Worm (Caenorhabditis elegans): ENCODE data around the gene nlp-28.

The nlp-28 gene

ce11 chrV:3980228-3980933, 7.3 kb upstream of the nlp-28 start (continued):
- TF ChIP-seq grh-1 (GFP tag; IDR thresholded peaks at IDR 0.05) (no peak), elt-3 (tag; optimal IDR thresholded peaks at IDR 0.05) (no peak)

DNA sequence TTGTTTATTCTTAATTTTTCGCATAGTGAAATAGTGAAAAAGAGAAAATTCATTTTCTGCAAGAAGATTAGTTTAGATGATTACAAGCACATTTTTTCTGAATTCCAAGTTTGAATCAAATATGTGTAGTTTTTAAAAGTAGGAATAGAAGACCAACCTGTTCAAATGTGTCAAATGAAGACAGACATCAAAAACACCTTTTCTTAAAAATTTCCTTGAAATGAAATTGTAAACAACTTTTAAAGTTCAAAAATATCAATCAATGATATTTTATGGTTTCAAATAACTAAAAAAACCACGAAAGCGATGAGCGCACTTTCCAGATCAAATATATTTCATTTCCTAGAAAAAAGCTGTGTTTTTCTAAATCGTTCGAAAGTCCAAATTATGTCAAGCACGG, 6.0 kb upstream of the nlp-28 start, which contains the start of gene nlp-30:
Gene nlp-30, plus strand, starts transcription at position 301 of the 400 bp plus-strand sequence.
- no peak for TF ChIP-seq dsc-1 (tag; optimal IDR thresholded peaks at IDR 0.05)
- no peak for TF ChIP-seq pax-3 (tag; optimal IDR thresholded peaks at IDR 0.05)
- TF ChIP-seq fkh-8 (tag; optimal IDR thresholded peaks at IDR 0.05) = no peak
- TF ChIP-seq ama-1 (optimal IDR thresholded peaks at IDR 0.05) = no peak
- no peak for TF ChIP-seq snu-23 (GFP tag; optimal IDR thresholded peaks at IDR 0.05)
- no peak for TF ChIP-seq ces-1 (GFP tag; optimal IDR thresholded peaks at IDR 0.05)
- TF ChIP-seq nhr-19 (GFP tag; conservative IDR thresholded peaks at IDR 0.05) = no peak
- TF ChIP-seq hlh-17 (GFP tag; optimal IDR thresholded peaks at IDR 0.05; ENCODE audit: borderline replicate concordance) = no peak
- no peak for TF ChIP-seq lin-35 (GFP tag; optimal IDR thresholded peaks at IDR 0.05)

- TF ChIP-seq unc-130 (tag; optimal IDR thresholded peaks at IDR 0.05) (no peak), hlh-17 (GFP tag; optimal IDR thresholded peaks at IDR 0.05; ENCODE audit: borderline replicate concordance) (no peak), nhr-90 (tag; optimal IDR thresholded peaks at IDR 0.05; ENCODE audit: poor library complexity) (no peak), dpl-1 (GFP tag; optimal IDR thresholded peaks at IDR 0.05) (no peak), fkh-10 (GFP tag; optimal IDR thresholded peaks at IDR 0.05) (no peak), efl-1 (optimal IDR thresholded peaks at IDR 0.05) (no peak), efl-1 (GFP tag; optimal IDR thresholded peaks at IDR 0.05 in 1 of 2) (no peak), unc-86 (tag; optimal IDR thresholded peaks at IDR 0.05) (no peak), pag-3 (tag; optimal IDR thresholded peaks at IDR 0.05; ENCODE audit: borderline replicate concordance, insufficient read depth) (no peak), dsc-1 (tag; optimal IDR thresholded peaks at IDR 0.05) (no peak), lin-39 (tag; optimal IDR thresholded peaks at IDR 0.05) (no peak), skn-1 (tag; optimal IDR thresholded peaks at IDR 0.05) (no peak), zag-1 (tag; optimal IDR thresholded peaks at IDR 0.05) (no peak), elt-2 (tag; optimal IDR thresholded peaks at IDR 0.05) (no peak), swsn-7 (tag; optimal IDR thresholded peaks at IDR 0.05) (no peak), nhr-19 (GFP tag; conservative IDR thresholded peaks at IDR 0.05) (no peak), nhr-20 (tag; optimal IDR thresholded peaks at IDR 0.05) (peak; percentile 71), alr-1 (tag; optimal IDR thresholded peaks at IDR 0.05; ENCODE audit: borderline replicate concordance) (no peak), vab-15 (tag; optimal IDR thresholded peaks at IDR 0.05) (no peak), nhr-12 (tag; optimal IDR thresholded peaks at IDR 0.05) (no peak), ceh-88 (GFP tag; IDR thresholded peaks at IDR 0.05) (no peak), elt-3 (tag; optimal IDR thresholded peaks at IDR 0.05) (peak in 1 of 6 experiments; percentile 56), ceh-90 (tag; optimal IDR thresholded peaks at IDR 0.05) (no peak), lsy-2 (tag; optimal IDR thresholded peaks at IDR 0.05) (no peak), efl-3 (GFP tag; optimal IDR thresholded peaks at IDR 0.05) (no peak), sup-37 (GFP tag; optimal IDR thresholded peaks at IDR 0.05) (no peak), fos-1 (tag; optimal IDR thresholded peaks at IDR 0.05) (no peak), ces-1 (GFP tag; optimal IDR thresholded peaks at IDR 0.05) (no peak), C04F5.9 (tag; optimal IDR thresholded peaks at IDR 0.05) (no peak), lin-15B (tag; optimal IDR thresholded peaks at IDR 0.05) (no peak), tlp-1 (tag; optimal IDR thresholded peaks at IDR 0.05) (no peak), sox-4 (tag; optimal IDR thresholded peaks at IDR 0.05) (no peak), Y116A8C.19 (tag; optimal IDR thresholded peaks at IDR 0.05; ENCODE audit: borderline replicate concordance) (no peak), nhr-28 (tag; optimal IDR thresholded peaks at IDR 0.05) (no peak), rnt-1 (tag; optimal IDR thresholded peaks at IDR 0.05) (no peak), ztf-4 (tag; optimal IDR thresholded peaks at IDR 0.05) (no peak), blmp-1 (tag; optimal IDR thresholded peaks at IDR 0.05) (peak; percentile 87), nhr-85 (tag) (peak; percentile 86), ztf-11 (tag; optimal IDR thresholded peaks at IDR 0.05) (no peak), nhr-77 (tag; optimal IDR thresholded peaks at IDR 0.05) (no peak), sptf-1 (tag; optimal IDR thresholded peaks at IDR 0.05) (no peak), lin-14 (GFP tag; optimal IDR thresholded peaks at IDR 0.05) (peak; percentile 46)
These were observed 3.5 kb upstream of the nlp-28 start, which contains the start of gene nlp-29 for ce11 chrV:3984178-3984577. TSS of gene nlp-29 (plus strand) at chrV:3984425.

Measured in whole organism, L1 larva.